Fruit fly (Drosophila melanogaster): ENCODE data around the gene Vps60.

Gene Vps60

DNA sequence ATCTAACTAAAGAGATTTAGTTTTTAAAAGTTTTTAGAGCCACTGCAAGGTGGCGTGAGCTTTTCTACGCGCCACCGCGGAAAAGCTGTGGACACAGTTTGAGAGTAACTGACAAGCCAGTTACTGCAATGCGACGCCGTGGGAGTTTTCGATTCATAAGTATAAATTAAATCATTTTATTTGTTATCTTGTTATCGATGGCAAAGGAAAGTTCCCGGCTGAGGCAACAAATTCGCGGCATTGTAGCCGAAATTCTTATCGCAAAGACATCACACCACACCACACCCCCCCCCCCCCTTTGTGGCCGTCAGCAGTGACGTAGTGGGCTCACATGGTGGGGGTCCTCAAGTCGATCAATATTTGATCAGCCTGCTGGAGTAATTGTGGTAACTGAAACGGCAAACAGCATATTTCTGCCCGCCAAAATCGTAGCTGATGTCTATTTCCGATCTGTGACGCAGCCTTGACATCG lies 34.4 kb upstream of the Vps60 start (continued):
- TF ChIP-seq CG6689 (GFP tag; IDR thresholded peaks at IDR 0.05) (no peak), CG32772 (GFP tag; IDR thresholded peaks at IDR 0.05) (no peak), CG13296 (GFP tag; optimal IDR thresholded peaks at IDR 0.05) (peak; percentile 67), so (GFP tag; IDR thresholded peaks at IDR 0.05) (peak; percentile 49; the same call in 2 of the 3 replicates), CG31224 (GFP tag; IDR thresholded peaks at IDR 0.05) (peak; percentile 43; the same call in 1 of the 2 replicates), Hmr (GFP tag; optimal IDR thresholded peaks at IDR 0.05) (peak; percentile 59), Pdp1 (GFP tag; optimal IDR thresholded peaks at IDR 0.05) (peak in 1 of 2 experiments; percentile 36), bowl (GFP tag; IDR thresholded peaks at IDR 0.05) (peak; percentile 60; the same call in 1 of the 2 replicates), CTCF (GFP tag; optimal IDR thresholded peaks at IDR 0.05) (peak; percentile 66), CG2116 (GFP tag; optimal IDR thresholded peaks at IDR 0.05) (peak; percentile 35), Hr3 (GFP tag; optimal IDR thresholded peaks at IDR 0.05) (no peak), unpg (GFP tag; optimal IDR thresholded peaks at IDR 0.05) (peak; percentile 7), Hand (GFP tag; optimal IDR thresholded peaks at IDR 0.05) (peak; percentile 37), CG7372 (GFP tag; IDR thresholded peaks at IDR 0.05) (no peak), pb (GFP tag; optimal IDR thresholded peaks at IDR 0.05) (no peak), CG10959 (GFP tag; IDR thresholded peaks at IDR 0.05) (no peak), sd (tag; optimal IDR thresholded peaks at IDR 0.05) (peak; percentile 35), CG12769 (tag; optimal IDR thresholded peaks at IDR 0.05) (peak; percentile 39), CG4820 (GFP tag; optimal IDR thresholded peaks at IDR 0.05) (no peak), bcd (GFP tag; optimal IDR thresholded peaks at IDR 0.05) (peak; percentile 3), seq (GFP tag; IDR thresholded peaks at IDR 0.05) (peak; percentile 54; the same call in 1 of the 2 replicates), CkIIα-i1 (GFP tag; IDR thresholded peaks at IDR 0.05) (no peak), CG6791 (GFP tag; IDR thresholded peaks at IDR 0.05; ENCODE audit: partially characterized antibody) (no peak), CG4707 (GFP tag; optimal IDR thresholded peaks at IDR 0.05) (peak; percentile 17), Abd-B (GFP tag; optimal IDR thresholded peaks at IDR 0.05) (no peak), her (GFP tag; optimal IDR thresholded peaks at IDR 0.05) (no peak), ci (GFP tag; IDR thresholded peaks at IDR 0.05) (peak; percentile 74; the same call in 2 of the 3 replicates), CG32532 (GFP tag; IDR thresholded peaks at IDR 0.05) (peak; percentile 42), HmgZ (tag; optimal IDR thresholded peaks at IDR 0.05) (peak; percentile 49), bsh (GFP tag; optimal IDR thresholded peaks at IDR 0.05) (peak in 1 of 2 experiments; percentile 20), salm (tag; optimal IDR thresholded peaks at IDR 0.05) (no peak), CG14014 (GFP tag; IDR thresholded peaks at IDR 0.05) (peak; percentile 27; the same call in 1 of the 2 replicates), CG17385 (GFP tag; optimal IDR thresholded peaks at IDR 0.05) (peak; percentile 57), kni (GFP tag; optimal IDR thresholded peaks at IDR 0.05) (no peak), CG6765 (GFP tag; optimal IDR thresholded peaks at IDR 0.05) (peak; percentile 74), peb (GFP tag; IDR thresholded peaks at IDR 0.05) (no peak), org-1 (GFP tag; optimal IDR thresholded peaks at IDR 0.05) (no peak), CG12236 (GFP tag; optimal IDR thresholded peaks at IDR 0.05) (no peak), CG8765 (GFP tag; IDR thresholded peaks at IDR 0.05) (no peak), schlank (tag; optimal IDR thresholded peaks at IDR 0.05) (peak; percentile 22), ewg (GFP tag; optimal IDR thresholded peaks at IDR 0.05) (peak; percentile 28), ATbp (GFP tag; optimal IDR thresholded peaks at IDR 0.05) (peak; percentile 32), Fer1 (GFP tag; optimal IDR thresholded peaks at IDR 0.05) (peak; percentile 83), CG4328 (GFP tag; optimal IDR thresholded peaks at IDR 0.05) (peak; percentile 46), cas (GFP tag; IDR thresholded peaks at IDR 0.05) (no peak), CG3281 (GFP tag; optimal IDR thresholded peaks at IDR 0.05) (peak; percentile 73), Bdp1 (GFP tag; optimal IDR thresholded peaks at IDR 0.05) (no peak), jigr1 (GFP tag; IDR thresholded peaks at IDR 0.05) (no peak), Sox100B (GFP tag; optimal IDR thresholded peaks at IDR 0.05) (peak; percentile 17), rib (GFP tag; IDR thresholded peaks at IDR 0.05) (no peak), CG13894 (tag; optimal IDR thresholded peaks at IDR 0.05) (peak; percentile 45)

Measured in whole organism, embryonic.